Fruit fly (Drosophila melanogaster) whole organism: ENCODE results near the gene Fad2.

ENCODE experiments used
- CG8478 ChIP-seq: fragments of >200 bp; optimal IDR thresholded peaks from 2 replicates; lab custom pipeline; 2018; ENCODE audit warnings: inconsistent platforms
- Dll ChIP-seq: fragments of >200 bp; optimal IDR thresholded peaks from 2 replicates; lab custom pipeline; 2017
- EcR ChIP-seq, 2 experiments: fragments of >200 bp; optimal IDR thresholded peaks; 2 replicates each; lab custom pipeline; 2017; ENCODE audit warnings: missing biosample characterization in 2 of 2, missing genetic modification characterization in 2 of 2, missing genetic modification reagents in 2 of 2
- pan ChIP-seq: fragments of >200 bp; optimal IDR thresholded peaks from 2 replicates; lab custom pipeline; 2017
- psq ChIP-seq: fragments of >200 bp; optimal IDR thresholded peaks from 2 replicates; lab custom pipeline; 2017
- usp ChIP-seq: fragments of >200 bp; optimal IDR thresholded peaks from 2 replicates; lab custom pipeline; 2017; ENCODE audit warnings: missing biosample characterization, missing genetic modification characterization, mixed read lengths

Gene Fad2

DNA sequence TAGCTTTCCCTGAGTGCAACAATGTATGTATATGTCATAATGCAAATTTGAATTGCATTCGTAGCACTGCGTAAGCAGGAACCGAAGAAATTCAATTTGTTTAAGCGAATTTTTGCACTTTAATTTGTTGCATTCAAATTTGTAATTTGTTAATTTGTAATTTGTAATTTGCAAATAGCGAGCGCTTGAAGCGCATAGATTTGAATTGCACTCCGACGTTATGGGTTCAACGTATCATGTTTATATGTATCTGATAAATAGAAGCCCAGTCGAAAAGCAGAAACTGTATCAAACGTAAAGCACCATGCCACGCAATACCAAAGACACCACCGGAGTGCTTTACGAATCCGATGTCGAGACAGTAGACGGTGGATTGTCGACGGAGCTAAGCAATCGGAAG lies at the start of gene Fad2:
Fad2 (plus strand) TSS at position 301 of the 400 bp plus-strand sequence.
- TF ChIP-seq pan (lab: Kevin White, UChicago) (no peak), Dll (lab: Kevin White, UChicago) (no peak), CG8478 (no peak), EcR (GFP tag; optimal IDR thresholded peaks at IDR 0.05; lab: Kevin White, UChicago) (no peak), psq (lab: Kevin White, UChicago) (no peak), usp (GFP tag; lab: Kevin White, UChicago) (no peak)

DNA sequence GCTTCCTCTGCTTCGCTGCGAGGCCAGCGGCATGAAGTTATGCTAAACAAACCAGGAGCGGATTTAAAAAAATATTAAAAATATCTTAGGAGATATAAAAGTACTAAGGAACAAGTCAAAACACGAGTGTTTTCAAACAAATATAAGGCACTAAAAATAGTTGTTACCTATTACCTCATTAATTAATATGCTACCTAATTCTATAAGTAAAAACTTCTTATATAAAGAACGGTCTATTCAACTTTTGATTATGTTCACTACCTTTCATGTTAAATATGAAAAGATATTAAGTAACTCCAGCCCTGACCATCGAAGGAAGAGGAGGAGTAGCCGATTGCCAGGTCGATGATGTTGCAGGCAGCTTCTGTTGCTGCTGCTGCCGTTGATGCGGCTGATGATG lies 46.9 kb upstream of the Fad2 start:
- no peak for TF ChIP-seq EcR (GFP tag; optimal IDR thresholded peaks at IDR 0.05; lab: Kevin White, UChicago)
- TF ChIP-seq usp (GFP tag; lab: Kevin White, UChicago) = no peak
- no peak for TF ChIP-seq psq (lab: Kevin White, UChicago)
- no peak for TF ChIP-seq pan (lab: Kevin White, UChicago)
- TF ChIP-seq CG8478 = no peak

DNA sequence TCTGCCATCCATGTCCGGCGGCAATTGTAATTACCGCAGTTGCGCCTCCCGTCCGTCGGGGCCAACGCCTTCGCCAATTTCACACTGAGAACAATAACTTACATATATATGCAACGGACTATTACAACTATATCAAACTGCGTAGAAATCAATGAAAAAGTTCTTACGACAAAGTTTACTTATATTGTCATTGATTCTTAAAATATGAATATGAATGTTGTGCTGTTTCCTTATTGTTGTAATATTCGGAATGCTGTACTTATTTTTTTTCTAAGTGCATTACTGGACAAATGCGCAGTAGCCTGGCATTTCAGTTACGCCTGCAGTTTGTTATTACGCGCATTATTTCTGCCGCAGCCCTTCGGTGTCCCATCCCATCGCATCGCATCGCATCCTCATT lies 45.9 kb upstream of the Fad2 start:
- TF ChIP-seq EcR (GFP tag; optimal IDR thresholded peaks at IDR 0.05; lab: Kevin White, UChicago) (no peak), Dll (lab: Kevin White, UChicago) (no peak), pan (lab: Kevin White, UChicago) (no peak), usp (GFP tag; lab: Kevin White, UChicago) (no peak), CG8478 (no peak), psq (lab: Kevin White, UChicago) (no peak)

DNA sequence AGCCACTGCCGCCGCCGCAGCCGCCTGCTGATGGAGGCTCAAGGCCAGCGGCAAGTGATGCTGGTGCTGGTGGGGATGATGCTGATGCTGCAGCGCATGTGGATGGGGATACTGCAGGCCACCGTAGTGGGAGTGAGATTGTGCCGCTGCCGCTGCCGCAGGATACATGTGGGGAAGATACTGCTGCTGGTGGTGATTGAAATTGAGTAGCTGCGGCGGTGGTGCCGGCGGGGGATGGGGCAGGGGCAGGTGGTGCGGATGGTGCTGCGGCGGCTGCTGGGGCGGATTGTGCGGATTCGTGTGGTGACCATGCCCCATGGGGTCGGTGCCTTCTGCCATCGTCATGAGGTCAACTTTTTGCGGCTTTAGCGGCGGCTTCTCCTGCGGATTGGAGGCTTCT lies 38.8 kb upstream of the Fad2 start:
- TF ChIP-seq usp (GFP tag; lab: Kevin White, UChicago) = no peak

DNA sequence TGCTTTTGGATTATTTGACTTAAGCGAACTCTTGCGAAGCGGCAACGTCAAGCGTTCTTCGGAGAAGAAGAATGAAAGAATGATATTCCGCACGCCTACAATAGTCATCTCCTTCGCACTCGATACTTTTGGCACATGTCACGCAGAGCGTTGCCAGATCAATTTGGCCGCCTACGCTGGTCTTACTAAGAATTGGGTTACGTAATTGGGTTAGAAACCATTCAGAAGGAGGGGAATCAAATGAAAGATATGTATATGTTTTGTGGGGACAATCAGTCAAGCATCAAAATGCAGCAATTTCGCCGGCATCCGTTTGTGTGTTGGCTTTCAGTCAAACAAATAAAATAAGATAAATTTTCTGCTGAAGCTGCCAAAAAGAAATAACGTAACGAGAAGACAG lies 37.7 kb upstream of the Fad2 start:
- no peak for TF ChIP-seq CG8478
- no peak for TF ChIP-seq EcR (GFP tag; optimal IDR thresholded peaks at IDR 0.05; lab: Kevin White, UChicago)

DNA sequence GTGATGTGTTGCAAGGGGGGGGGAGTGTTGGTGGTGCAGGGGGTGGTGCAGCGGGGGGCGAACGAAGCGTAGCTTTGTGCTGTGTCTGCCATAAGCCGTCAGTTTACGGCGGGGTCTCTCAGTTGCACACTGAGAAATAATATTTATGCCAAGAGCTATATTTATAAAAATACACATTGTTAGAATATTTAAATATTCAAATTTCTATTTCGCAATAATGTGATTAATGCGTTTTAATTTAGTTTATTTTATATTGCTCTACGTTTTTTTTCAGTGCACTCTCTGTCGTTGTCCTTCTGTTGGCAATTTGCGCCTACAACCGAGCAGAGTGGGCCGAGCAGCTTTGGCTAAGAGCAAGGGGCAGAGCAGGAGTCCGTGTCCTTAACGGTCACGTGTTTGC lies 36.7 kb upstream of the Fad2 start:
- TF ChIP-seq pan (lab: Kevin White, UChicago) (no peak), usp (GFP tag; lab: Kevin White, UChicago) (no peak), EcR (GFP tag; optimal IDR thresholded peaks at IDR 0.05; lab: Kevin White, UChicago) (no peak), Dll (lab: Kevin White, UChicago) (no peak), psq (lab: Kevin White, UChicago) (no peak), CG8478 (no peak)

DNA sequence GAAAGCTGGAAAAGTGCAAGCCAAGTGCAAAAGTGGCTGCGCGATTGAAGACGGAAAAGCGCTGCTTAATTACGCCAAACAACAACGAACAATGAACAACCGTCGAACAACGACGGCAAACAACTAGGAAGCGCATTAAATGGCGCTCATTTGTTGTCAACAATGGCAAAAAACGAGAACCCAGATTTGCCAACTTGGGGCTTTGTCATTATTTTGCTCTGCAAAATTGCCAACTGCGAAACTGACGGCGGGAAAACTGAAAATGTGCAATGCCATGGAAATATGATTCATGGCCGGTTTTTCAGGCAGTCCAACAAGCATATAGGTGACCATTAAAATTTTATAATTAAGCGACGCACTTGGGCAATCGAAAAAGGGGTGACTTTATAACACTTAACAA lies 34.8 kb upstream of the Fad2 start:
- no peak for TF ChIP-seq pan (lab: Kevin White, UChicago)

DNA sequence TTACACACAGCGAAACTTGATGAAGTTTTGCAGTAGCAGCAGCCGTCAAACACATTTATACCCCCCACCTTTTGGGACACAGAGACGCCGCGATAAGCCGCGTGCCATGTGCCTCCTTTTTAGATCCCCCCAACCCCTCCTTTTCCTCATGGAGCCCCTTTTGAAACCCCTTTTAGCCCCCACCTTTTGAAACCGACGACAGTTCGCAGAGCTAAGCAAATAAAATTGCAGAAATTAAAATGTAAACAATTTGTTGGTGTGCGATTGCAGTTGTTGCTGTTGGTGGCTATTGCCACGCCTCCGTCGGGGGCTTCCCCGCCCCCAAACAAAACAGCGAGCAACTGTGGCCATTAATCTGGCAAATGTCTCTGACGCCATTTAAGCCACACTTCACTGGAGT lies 34.0 kb upstream of the Fad2 start:
- TF ChIP-seq Dll (lab: Kevin White, UChicago) (no peak), EcR (GFP tag; optimal IDR thresholded peaks at IDR 0.05; lab: Kevin White, UChicago) (no peak), pan (lab: Kevin White, UChicago) (no peak), CG8478 (no peak), usp (GFP tag; lab: Kevin White, UChicago) (no peak), psq (lab: Kevin White, UChicago) (no peak)

DNA sequence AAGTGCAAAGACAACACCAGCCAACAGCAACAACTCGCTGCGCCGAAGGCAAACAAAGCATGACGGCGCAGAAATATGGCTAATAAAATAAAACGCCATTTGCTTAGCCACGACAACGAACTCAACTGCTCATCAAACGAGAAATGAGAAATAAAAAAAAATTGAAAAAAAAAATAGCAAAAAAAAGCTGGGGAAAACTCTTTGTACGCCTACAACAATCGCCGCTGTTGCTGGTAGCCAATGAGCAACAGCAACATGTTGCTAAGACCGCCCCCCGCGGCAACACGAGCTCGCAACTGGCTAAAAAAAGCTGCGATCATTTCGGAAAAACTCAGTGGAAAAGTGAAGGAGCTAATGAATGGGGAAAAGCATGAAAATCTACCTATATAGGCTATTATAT lies 33.5 kb upstream of the Fad2 start:
- no peak for TF ChIP-seq EcR (GFP tag; optimal IDR thresholded peaks at IDR 0.05; lab: Kevin White, UChicago)
- TF ChIP-seq CG8478 = no peak
- TF ChIP-seq pan (lab: Kevin White, UChicago) = no peak
- no peak for TF ChIP-seq Dll (lab: Kevin White, UChicago)
- TF ChIP-seq psq (lab: Kevin White, UChicago) = no peak
- no peak for TF ChIP-seq usp (GFP tag; lab: Kevin White, UChicago)

DNA sequence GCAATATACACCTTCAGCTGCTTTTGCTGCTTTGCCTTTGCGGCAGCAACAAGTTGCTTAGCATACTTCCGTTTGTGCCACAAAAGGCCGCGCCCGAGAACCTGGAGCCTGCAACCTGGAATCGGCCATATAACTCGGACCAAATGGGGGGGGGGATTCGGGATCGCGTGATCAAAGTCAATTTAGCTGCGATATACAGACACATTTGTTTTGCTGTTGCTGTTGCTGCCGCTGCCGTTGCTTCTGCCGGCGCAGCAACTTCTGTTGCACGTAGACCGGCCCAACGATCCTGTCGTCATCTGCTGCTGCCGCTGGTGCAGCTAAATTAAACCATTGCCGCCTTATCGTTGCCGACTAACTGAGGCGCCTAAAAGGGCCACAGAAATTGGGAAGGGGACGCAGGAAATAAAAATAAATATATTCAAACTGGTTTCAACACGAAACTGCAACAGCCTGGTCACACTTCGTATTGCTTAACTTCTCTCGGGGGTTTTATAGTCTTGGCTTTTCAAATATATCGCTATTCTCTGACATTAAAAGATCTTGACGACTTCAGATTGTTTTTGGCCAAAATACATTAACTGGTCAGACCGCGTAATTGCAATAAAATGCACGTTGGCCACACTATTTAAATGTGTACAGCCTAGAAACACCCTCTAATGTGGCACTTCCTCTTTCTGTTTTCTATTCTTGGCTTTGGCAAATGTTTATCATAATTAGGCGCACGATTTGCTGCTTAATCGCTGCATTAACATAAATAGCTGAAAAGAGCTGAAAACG lies 31.9 kb upstream of the Fad2 start:
- TF ChIP-seq Dll (lab: Kevin White, UChicago) = no peak
- no peak for TF ChIP-seq CG8478
- TF ChIP-seq EcR (GFP tag; optimal IDR thresholded peaks at IDR 0.05; lab: Kevin White, UChicago) = no peak
- no peak for TF ChIP-seq usp (GFP tag; lab: Kevin White, UChicago)

DNA sequence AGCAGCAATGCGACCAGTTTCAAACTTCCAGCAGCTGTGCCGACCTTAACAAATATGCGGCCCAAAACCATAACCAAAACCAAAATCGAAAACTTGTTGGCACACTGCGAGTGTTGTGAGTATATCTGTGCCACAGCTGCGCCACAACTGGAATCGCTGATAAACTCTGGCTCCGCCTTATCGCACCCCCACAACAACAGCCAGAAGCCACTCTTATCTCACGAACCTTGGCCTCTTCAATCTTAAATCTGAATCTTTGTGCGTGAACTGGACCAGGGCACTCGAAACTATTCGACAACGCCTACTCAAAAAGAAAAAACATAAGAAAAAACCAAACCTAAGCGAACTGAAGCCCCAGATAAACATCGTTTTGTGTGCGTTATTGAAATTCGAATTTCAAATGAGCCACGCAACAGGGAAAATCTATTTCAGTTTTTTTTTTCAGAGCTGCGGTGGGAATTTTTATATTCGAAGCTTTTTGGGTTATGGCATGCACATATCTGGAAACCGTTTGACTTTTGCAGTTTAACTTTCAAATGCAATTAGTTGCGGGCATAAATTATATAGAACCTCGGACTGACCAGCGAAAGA lies 26.0 kb upstream of the Fad2 start:
- TF ChIP-seq pan (lab: Kevin White, UChicago) (no peak), CG8478 (no peak), Dll (lab: Kevin White, UChicago) (no peak), psq (lab: Kevin White, UChicago) (no peak), EcR (GFP tag; optimal IDR thresholded peaks at IDR 0.05; lab: Kevin White, UChicago) (no peak), usp (GFP tag; lab: Kevin White, UChicago) (no peak)

DNA sequence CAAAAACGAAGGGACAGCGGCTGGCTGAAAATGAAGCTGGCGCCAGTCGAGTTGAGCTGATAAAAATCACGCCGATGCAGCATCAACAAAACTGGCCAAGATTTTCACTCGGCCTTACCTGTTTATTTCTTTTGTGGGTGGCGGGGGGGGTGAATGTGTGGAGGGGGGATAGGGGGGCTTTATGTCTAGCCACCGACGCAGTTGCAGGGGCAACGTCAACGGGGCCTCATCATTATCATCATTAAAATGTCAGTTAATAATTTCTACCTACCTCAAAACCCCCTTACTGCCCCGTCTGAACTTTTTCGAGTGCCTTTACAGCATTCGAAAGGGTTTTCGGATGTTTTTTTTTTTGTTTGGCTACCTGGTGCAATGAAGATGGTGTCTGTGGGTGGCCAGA lies 23.8 kb upstream of the Fad2 start:
- TF ChIP-seq psq (lab: Kevin White, UChicago) = no peak
- no peak for TF ChIP-seq pan (lab: Kevin White, UChicago)
- TF ChIP-seq usp (GFP tag; lab: Kevin White, UChicago) = no peak
- no peak for TF ChIP-seq EcR (GFP tag; optimal IDR thresholded peaks at IDR 0.05; lab: Kevin White, UChicago)
- TF ChIP-seq Dll (lab: Kevin White, UChicago) = no peak
- no peak for TF ChIP-seq CG8478

DNA sequence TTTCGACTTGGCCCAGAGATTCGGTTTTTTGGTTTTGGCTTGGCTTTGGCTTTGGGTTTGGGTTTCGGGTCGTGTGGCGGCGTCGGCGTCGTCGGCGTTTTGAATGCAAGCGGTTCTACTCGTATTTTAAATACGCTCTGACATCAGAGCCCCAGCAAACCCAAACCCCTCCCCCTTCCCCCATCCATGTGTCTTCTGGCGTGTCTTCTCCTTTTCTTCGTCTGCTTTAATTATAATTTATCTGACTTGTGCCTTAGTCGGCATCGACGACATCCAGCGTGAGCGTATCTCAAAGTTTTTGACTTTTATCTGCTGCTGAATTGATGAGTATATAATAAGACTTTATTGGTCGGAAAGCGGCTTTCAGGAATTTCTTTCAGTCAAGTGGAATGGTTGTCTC lies 21.6 kb upstream of the Fad2 start:
- TF ChIP-seq CG8478 (no peak), usp (GFP tag; lab: Kevin White, UChicago) (no peak), psq (lab: Kevin White, UChicago) (no peak), pan (lab: Kevin White, UChicago) (no peak), EcR (GFP tag; optimal IDR thresholded peaks at IDR 0.05; lab: Kevin White, UChicago) (no peak), Dll (lab: Kevin White, UChicago) (no peak)
